Worm (Caenorhabditis elegans) whole organism, young adult: ENCODE results near the gene C04A2.15.

Experiments used
- B0261.1 ChIP-seq: sonication (generic microtip); optimal IDR thresholded peaks from 2 replicates; lab custom pipeline; 2016; ENCODE audit warnings: mild to moderate bottlenecking, missing genetic modification characterization, moderate library complexity, missing compliant biosample characterization
- D2030.7 ChIP-seq: fragments of 200-800 bp; sonication (Bioruptor generic); IDR thresholded peaks from 2 replicates; pipeline ENCODE4 v1.3.6; 2022; ENCODE audit warnings: missing genetic modification reagents, missing genetic modification characterization, missing compliant biosample characterization
- F39B2.1 ChIP-seq: fragments of 200-800 bp; sonication (Bioruptor generic); IDR thresholded peaks from 2 replicates; pipeline ENCODE4 v1.3.6; 2022; ENCODE audit warnings: missing genetic modification reagents, missing genetic modification characterization, missing compliant biosample characterization
- T26A5.8 ChIP-seq: sonication (generic microtip); optimal IDR thresholded peaks from 2 replicates; lab custom pipeline; 2016; ENCODE audit warnings: missing genetic modification characterization, missing compliant biosample characterization
- aptf-2 ChIP-seq: fragments of 200-800 bp; sonication (Bioruptor generic); conservative IDR thresholded peaks from 2 replicates; pipeline ENCODE4 v1.3.6; 2022; ENCODE audit warnings: missing genetic modification reagents, missing genetic modification characterization, missing compliant biosample characterization
- attf-3 ChIP-seq: fragments of 200-800 bp; sonication (Bioruptor generic); conservative IDR thresholded peaks from 2 replicates; pipeline ENCODE4 v1.3.6; 2022; ENCODE audit warnings: missing genetic modification reagents, missing genetic modification characterization, missing compliant biosample characterization
- attf-5 ChIP-seq: fragments of 200-800 bp; sonication (Bioruptor generic); optimal IDR thresholded peaks from 2 replicates; lab custom pipeline; 2018; ENCODE audit warnings: mild to moderate bottlenecking, missing genetic modification characterization, missing compliant biosample characterization
- bed-2 ChIP-seq: fragments of 200-800 bp; sonication (Bioruptor generic); IDR thresholded peaks from 2 replicates; pipeline ENCODE4 v1.3.6; 2022; ENCODE audit warnings: missing genetic modification reagents, missing genetic modification characterization, missing compliant biosample characterization
- cebp-1 ChIP-seq, 2 experiments: fragments of 200-800 bp in 1 of 2; sonication (Bioruptor generic) in 1 of 2; sonication (generic microtip) in 1 of 2; IDR thresholded peaks in 1 of 2; optimal IDR thresholded peaks in 1 of 2; 2 replicates each; pipeline versions ENCODE4 v1.3.6 to Lab custom; 2017 to 2022; ENCODE audit warnings: missing compliant biosample characterization in 2 of 2, missing genetic modification characterization in 2 of 2, mild to moderate bottlenecking in 1 of 2, missing genetic modification reagents in 1 of 2, moderate library complexity in 1 of 2
- ceh-40 ChIP-seq: fragments of 200-800 bp; sonication (Bioruptor generic); IDR thresholded peaks from 2 replicates; pipeline ENCODE4 v1.3.6; 2022; ENCODE audit warnings: missing genetic modification characterization, missing compliant biosample characterization
- ceh-58 ChIP-seq: fragments of 200-800 bp; sonication (Bioruptor generic); IDR thresholded peaks from 2 replicates; pipeline ENCODE4 v1.3.6; 2022; ENCODE audit warnings: missing genetic modification characterization, missing compliant biosample characterization
- die-1 ChIP-seq: sonication (generic microtip); optimal IDR thresholded peaks from 2 replicates; lab custom pipeline; 2016; ENCODE audit warnings: missing genotype, mild to moderate bottlenecking, missing genetic modification characterization, missing compliant biosample characterization
- dpl-1 ChIP-seq: fragments of 150-350 bp; optimal IDR thresholded peaks from 2 replicates; lab custom pipeline; 2014; ENCODE audit warnings: missing biosample characterization, missing genetic modification reagents, missing genetic modification characterization
- egrh-3 ChIP-seq: fragments of 200-800 bp; sonication (Bioruptor generic); IDR thresholded peaks from 2 replicates; pipeline ENCODE4 v1.3.6; 2022; ENCODE audit warnings: missing genetic modification reagents, missing genetic modification characterization, missing compliant biosample characterization
- him-1 ChIP-seq: sonication (generic microtip); optimal IDR thresholded peaks from 2 replicates; lab custom pipeline; 2016; ENCODE audit warnings: missing genotype, missing genetic modification reagents, missing genetic modification characterization, missing compliant biosample characterization
- hlh-26 ChIP-seq: fragments of 200-800 bp; sonication (Bioruptor generic); conservative IDR thresholded peaks from 2 replicates; pipeline ENCODE4 v1.3.6; 2022; ENCODE audit warnings: missing genetic modification reagents, missing genetic modification characterization, missing compliant biosample characterization
- hmg-1.2 ChIP-seq: fragments of 200-800 bp; sonication (Bioruptor generic); IDR thresholded peaks from 2 replicates; pipeline ENCODE4 v1.3.6; 2022; ENCODE audit warnings: missing genetic modification reagents, missing genetic modification characterization, missing compliant biosample characterization
- hrde-1 ChIP-seq: sonication (generic microtip); optimal IDR thresholded peaks from 2 replicates; lab custom pipeline; 2016; ENCODE audit warnings: missing genetic modification characterization, mild to moderate bottlenecking, missing compliant biosample characterization, moderate library complexity, missing genotype, missing genetic modification reagents, borderline replicate concordance
- hsf-1 ChIP-seq: fragments of 200-800 bp; sonication (Bioruptor generic); IDR thresholded peaks from 2 replicates; pipeline ENCODE4 v1.3.6; 2022; ENCODE audit warnings: missing genetic modification reagents, missing genetic modification characterization, missing compliant biosample characterization
- let-607 ChIP-seq, 2 experiments: fragments of 200-800 bp in 1 of 2; sonication (Bioruptor generic) in 1 of 2; sonication (generic microtip) in 1 of 2; optimal IDR thresholded peaks; 2 replicates each; lab custom pipeline; 2016 to 2018; ENCODE audit warnings: mild to moderate bottlenecking in 2 of 2, missing compliant biosample characterization in 2 of 2, missing genetic modification characterization in 2 of 2, moderate library complexity in 2 of 2, missing genotype in 1 of 2
- lin-26 ChIP-seq: fragments of 200-800 bp; sonication (Bioruptor generic); IDR thresholded peaks from 2 replicates; pipeline ENCODE4 v1.3.6; 2022; ENCODE audit warnings: missing genetic modification reagents, missing genetic modification characterization, missing compliant biosample characterization
- lin-54 ChIP-seq: fragments of 200-800 bp; sonication (Bioruptor generic); optimal IDR thresholded peaks from 2 replicates; lab custom pipeline; 2018; ENCODE audit warnings: mild to moderate bottlenecking, missing genetic modification characterization, missing compliant biosample characterization
- lsl-1 ChIP-seq: fragments of 200-800 bp; sonication (Bioruptor generic); optimal IDR thresholded peaks from 2 replicates; lab custom pipeline; 2018; ENCODE audit warnings: mild to moderate bottlenecking, missing genetic modification characterization, moderate library complexity, missing compliant biosample characterization
- madf-6 ChIP-seq: fragments of 200-800 bp; sonication (Bioruptor generic); IDR thresholded peaks from 2 replicates; pipeline ENCODE4 v1.3.6; 2022; ENCODE audit warnings: missing genetic modification reagents, missing genetic modification characterization, missing compliant biosample characterization
- mes-4 ChIP-seq: sonication (generic microtip); optimal IDR thresholded peaks from 2 replicates; lab custom pipeline; 2016; ENCODE audit warnings: missing genotype, missing genetic modification characterization, missing compliant biosample characterization
- nhr-80 ChIP-seq: sonication (generic microtip); optimal IDR thresholded peaks from 2 replicates; lab custom pipeline; 2016; ENCODE audit warnings: missing genetic modification characterization, missing compliant biosample characterization
- nhr-90 ChIP-seq: sonication (generic microtip); optimal IDR thresholded peaks from 2 replicates; lab custom pipeline; 2016; ENCODE audit warnings: missing genotype, mild to moderate bottlenecking, missing genetic modification characterization, missing compliant biosample characterization
- pbrm-1 ChIP-seq: fragments of 200-800 bp; sonication (Bioruptor generic); IDR thresholded peaks from 2 replicates; pipeline ENCODE4 v1.3.6; 2022; ENCODE audit warnings: missing genetic modification reagents, missing genetic modification characterization, missing compliant biosample characterization
- rpc-1 ChIP-seq, 2 experiments: fragments of 150-350 bp in 1 of 2; sonication (generic microtip) in 1 of 2; optimal IDR thresholded peaks; 2 replicates each; lab custom pipeline; 2014 to 2018; ENCODE audit warnings: missing biosample characterization in 1 of 2, missing genetic modification characterization in 1 of 2, missing genetic modification reagents in 1 of 2, missing genotype in 1 of 2
- snpc-1.1 ChIP-seq: sonication (generic microtip); optimal IDR thresholded peaks from 2 replicates; lab custom pipeline; 2017; ENCODE audit warnings: missing genetic modification characterization, mild to moderate bottlenecking, missing compliant biosample characterization, antibody characterized with exemption, moderate library complexity, missing genotype, missing genetic modification reagents; ENCODE audit not compliant: insufficient read depth
- snpc-4 ChIP-seq, 5 experiments: fragments of 150-350 bp in 1 of 5; sonication (generic microtip) in 4 of 5; optimal IDR thresholded peaks; 2 replicates each; lab custom pipeline; 2014 to 2018; ENCODE audit warnings: missing genetic modification characterization in 5 of 5, missing biosample characterization in 3 of 5, antibody characterized with exemption in 2 of 5, mild to moderate bottlenecking in 2 of 5, missing compliant biosample characterization in 2 of 5, missing genotype in 2 of 5, moderate library complexity in 2 of 5, missing genetic modification reagents in 1 of 5
- somi-1 ChIP-seq: fragments of 200-800 bp; sonication (Bioruptor generic); optimal IDR thresholded peaks from 2 replicates; lab custom pipeline; 2018; ENCODE audit warnings: mild to moderate bottlenecking, missing genetic modification characterization, missing compliant biosample characterization
- sptf-2 ChIP-seq: fragments of 200-800 bp; sonication (Bioruptor generic); optimal IDR thresholded peaks from 2 replicates; lab custom pipeline; 2018; ENCODE audit warnings: mild to moderate bottlenecking, missing genetic modification characterization, missing compliant biosample characterization
- tbp1 ChIP-seq: fragments of 200-800 bp; sonication (Bioruptor generic); optimal IDR thresholded peaks from 2 replicates; lab custom pipeline; 2018; ENCODE audit warnings: mild to moderate bottlenecking, missing genetic modification characterization, missing compliant biosample characterization
- zfh-2 ChIP-seq: fragments of 200-800 bp; sonication (Bioruptor generic); conservative IDR thresholded peaks from 2 replicates; pipeline ENCODE4 v1.3.6; 2022; ENCODE audit warnings: missing genetic modification reagents, missing genetic modification characterization, missing compliant biosample characterization
- zim-3 ChIP-seq: sonication (generic microtip); optimal IDR thresholded peaks from 2 replicates; lab custom pipeline; 2017; ENCODE audit warnings: mild to moderate bottlenecking, missing genetic modification characterization, moderate library complexity, missing compliant biosample characterization
- ztf-25 ChIP-seq: fragments of 200-800 bp; sonication (Bioruptor generic); IDR thresholded peaks from 2 replicates; pipeline ENCODE4 v1.3.6; 2022; ENCODE audit warnings: missing genetic modification reagents, missing genetic modification characterization, missing compliant biosample characterization
- ztf-26 ChIP-seq: sonication (generic microtip); optimal IDR thresholded peaks from 2 replicates; lab custom pipeline; 2017; ENCODE audit warnings: missing genetic modification characterization, missing compliant biosample characterization
- ztf-28 ChIP-seq: fragments of 200-800 bp; sonication (Bioruptor generic); IDR thresholded peaks from 2 replicates; pipeline ENCODE4 v1.3.6; 2022; ENCODE audit warnings: missing genetic modification reagents, missing genetic modification characterization, missing compliant biosample characterization
- ztf-3 ChIP-seq: fragments of 200-800 bp; sonication (Bioruptor generic); optimal IDR thresholded peaks from 2 replicates; lab custom pipeline; 2018; ENCODE audit warnings: mild to moderate bottlenecking, missing genetic modification characterization, missing compliant biosample characterization

C04A2.15 gene

DNA sequence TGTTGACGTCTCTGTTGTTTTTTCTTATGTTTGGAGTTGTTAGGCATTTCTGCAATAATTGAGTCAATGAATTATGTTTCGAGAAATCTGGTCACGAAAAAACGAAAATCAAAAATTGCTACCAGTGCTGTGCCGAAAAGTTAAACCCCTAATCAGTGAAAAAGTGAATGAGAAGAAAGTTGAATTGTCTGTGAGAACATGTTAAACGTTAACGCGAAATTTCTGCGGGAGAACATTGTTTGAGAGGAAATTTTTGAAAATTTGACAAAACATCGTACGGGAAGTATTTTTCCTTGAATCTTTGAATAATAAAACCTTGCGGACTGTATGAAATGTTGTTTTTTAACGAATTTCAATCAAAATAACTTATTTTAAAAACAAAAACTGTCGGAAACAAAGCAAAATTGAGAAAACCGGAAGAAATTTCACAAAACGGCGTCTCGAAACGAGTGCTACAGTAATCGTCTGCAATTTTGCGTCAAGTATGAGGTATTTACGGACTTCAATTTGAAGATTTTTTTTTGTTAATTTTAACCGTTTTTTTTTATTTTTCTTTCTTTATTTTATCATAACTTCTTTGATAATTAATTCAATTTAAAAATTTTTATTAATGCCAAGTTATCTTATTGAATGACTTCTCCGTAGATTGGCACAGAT is 41.7 kb downstream of the C04A2.15 start, which contains the start of gene adal-1:
Gene adal-1 (minus strand): TSS at position 51 of the 657 bp plus-strand sequence.
- TF ChIP-seq lsl-1 (GFP tag; lab: Kevin White, UChicago) (peak; percentile 61), F39B2.1 (no peak), snpc-1.1 (tag; lab: Kevin White, UChicago) (peak; percentile 6), ceh-40 (GFP tag; lab: Robert Waterston, UW) (no peak), sptf-2 (no peak), D2030.7 (GFP tag; lab: Robert Waterston, UW) (no peak)

DNA sequence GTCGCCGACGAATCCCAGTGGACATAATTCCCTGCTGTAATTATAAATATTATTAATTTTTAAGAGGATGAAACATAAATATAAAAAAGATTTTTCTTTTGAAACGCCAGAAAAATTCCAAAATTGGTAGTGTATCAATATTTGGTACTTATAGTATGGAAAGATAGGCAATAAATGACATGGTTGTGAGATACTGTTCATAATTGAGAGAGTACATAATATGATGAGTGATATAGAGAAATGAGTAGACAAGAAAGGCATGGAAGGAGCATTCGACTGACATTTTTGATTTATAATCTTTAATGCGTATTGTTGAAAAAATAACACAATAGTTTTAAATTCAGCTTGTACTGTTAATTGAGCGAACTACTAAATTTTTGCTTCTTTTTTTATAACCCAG is 45.5 kb downstream of the C04A2.15 start, which contains the start of gene C44B7.11:
Gene C44B7.11 (minus strand): TSS at position 34 of the 400 bp plus-strand sequence.
- TF ChIP-seq nhr-80 (tag; lab: Kevin White, UChicago) (peak; percentile 30), attf-5 (GFP tag; lab: Kevin White, UChicago) (no peak)

- TF ChIP-seq him-1 (tag; lab: Kevin White, UChicago) (peak; percentile 15), let-607 (tag; optimal IDR thresholded peaks at IDR 0.05; lab: Kevin White, UChicago) (no peak), lin-26 (GFP tag; lab: Robert Waterston, UW) (0 out of 2 replicates have a peak, but pooled peaks have one; percentile 57), hmg-1.2 (GFP tag; lab: Robert Waterston, UW) (peak; percentile 29; the same call in 1 of the 2 replicates), D2030.7 (GFP tag; lab: Robert Waterston, UW) (no peak), attf-3 (GFP tag; lab: Robert Waterston, UW) (0 out of 2 replicates have a peak, but pooled peaks have one; percentile 48), ceh-58 (GFP tag; lab: Robert Waterston, UW) (no peak), zfh-2 (GFP tag; lab: Robert Waterston, UW) (no peak), madf-6 (GFP tag; lab: Robert Waterston, UW) (no peak), cebp-1 (GFP tag; IDR thresholded peaks at IDR 0.05; lab: Robert Waterston, UW) (no peak), cebp-1 (tag; optimal IDR thresholded peaks at IDR 0.05; lab: Kevin White, UChicago) (peak; percentile 24), tbp1 (GFP tag; lab: Kevin White, UChicago) (peak; percentile 90), T26A5.8 (tag; lab: Kevin White, UChicago) (no peak), hlh-26 (no peak), ztf-25 (GFP tag; lab: Robert Waterston, UW) (no peak), nhr-90 (peak; percentile 20), hrde-1 (tag; lab: Kevin White, UChicago) (peak; percentile 31), ztf-3 (GFP tag; lab: Kevin White, UChicago) (no peak), lin-54 (GFP tag; lab: Kevin White, UChicago) (peak; percentile 0), die-1 (peak; percentile 74), ztf-28 (GFP tag; lab: Robert Waterston, UW) (no peak), rpc-1 (optimal IDR thresholded peaks at IDR 0.05; lab: Kevin White, UChicago) (peak; percentile 57), rpc-1 (tag; optimal IDR thresholded peaks at IDR 0.05; lab: Kevin White, UChicago) (peak; percentile 76), B0261.1 (tag; lab: Kevin White, UChicago) (peak; percentile 73), pbrm-1 (GFP tag; lab: Robert Waterston, UW) (0 out of 2 replicates have a peak, but pooled peaks have one; percentile 27), bed-2 (GFP tag; lab: Robert Waterston, UW) (no peak), snpc-4 (GFP tag; optimal IDR thresholded peaks at IDR 0.05; lab: Kevin White, UChicago) (no peak), snpc-4 (tag; optimal IDR thresholded peaks at IDR 0.05; lab: Kevin White, UChicago) (peak in 1 of 4 experiments; percentile 11), zim-3 (tag; lab: Kevin White, UChicago) (no peak), somi-1 (GFP tag; lab: Kevin White, UChicago) (peak; percentile 45), ztf-26 (no peak), dpl-1 (GFP tag; lab: Kevin White, UChicago) (no peak), egrh-3 (GFP tag; lab: Robert Waterston, UW) (no peak), attf-5 (GFP tag; lab: Kevin White, UChicago) (no peak), aptf-2 (no peak), hsf-1 (no peak), mes-4 (tag; lab: Kevin White, UChicago) (peak; percentile 58)
Observed at ce11 chrII:6898017-6898779, 46.2 kb downstream of the C04A2.15 start, which contains the start of gene hrpl-1. TSS of gene hrpl-1 (plus strand) at chrII:6898729.
